Worm (Caenorhabditis elegans) whole organism, young adult: Measurements from ENCODE around the gene ify-1.

ENCODE experiments used
- B0261.1 ChIP-seq: sonication (generic microtip); optimal IDR thresholded peaks from 2 replicates; lab custom pipeline; 2016; ENCODE audit warnings: mild to moderate bottlenecking, missing genetic modification characterization, moderate library complexity, missing compliant biosample characterization
- D2030.7 ChIP-seq: fragments of 200-800 bp; sonication (Bioruptor generic); IDR thresholded peaks from 2 replicates; pipeline ENCODE4 v1.3.6; 2022; ENCODE audit warnings: missing genetic modification reagents, missing genetic modification characterization, missing compliant biosample characterization
- F22D6.2 ChIP-seq: sonication (generic microtip); optimal IDR thresholded peaks from 2 replicates; lab custom pipeline; 2016; ENCODE audit warnings: mild to moderate bottlenecking, missing genetic modification characterization, missing compliant biosample characterization
- F37B4.10 ChIP-seq: fragments of 200-800 bp; sonication (Bioruptor generic); IDR thresholded peaks from 2 replicates; pipeline ENCODE4 v1.3.6; 2022; ENCODE audit warnings: missing genetic modification characterization, missing compliant biosample characterization
- Y95B8A.8 ChIP-seq: fragments of 200-800 bp; sonication (Bioruptor generic); IDR thresholded peaks from 2 replicates; pipeline ENCODE4 v1.3.6; 2022; ENCODE audit warnings: missing genetic modification reagents, missing genetic modification characterization, missing compliant biosample characterization
- aptf-2 ChIP-seq: fragments of 200-800 bp; sonication (Bioruptor generic); conservative IDR thresholded peaks from 2 replicates; pipeline ENCODE4 v1.3.6; 2022; ENCODE audit warnings: missing genetic modification reagents, missing genetic modification characterization, missing compliant biosample characterization
- attf-5 ChIP-seq: fragments of 200-800 bp; sonication (Bioruptor generic); optimal IDR thresholded peaks from 2 replicates; lab custom pipeline; 2018; ENCODE audit warnings: mild to moderate bottlenecking, missing genetic modification characterization, missing compliant biosample characterization
- ceh-58 ChIP-seq: fragments of 200-800 bp; sonication (Bioruptor generic); IDR thresholded peaks from 2 replicates; pipeline ENCODE4 v1.3.6; 2022; ENCODE audit warnings: missing genetic modification characterization, missing compliant biosample characterization
- ceh-91 ChIP-seq: fragments of 200-800 bp; sonication (Bioruptor generic); IDR thresholded peaks from 2 replicates; pipeline ENCODE4 v1.3.6; 2022; ENCODE audit warnings: missing genetic modification reagents, missing genetic modification characterization, missing compliant biosample characterization
- efl-1 ChIP-seq: fragments of 150-350 bp; optimal IDR thresholded peaks from 2 replicates; lab custom pipeline; 2014; ENCODE audit warnings: missing biosample characterization, missing genetic modification reagents, missing genetic modification characterization
- egl-18 ChIP-seq: fragments of 200-800 bp; sonication (Bioruptor generic); IDR thresholded peaks from 2 replicates; pipeline ENCODE4 v1.3.6; 2022; ENCODE audit warnings: missing genetic modification reagents, missing genetic modification characterization, missing compliant biosample characterization
- egrh-3 ChIP-seq: fragments of 200-800 bp; sonication (Bioruptor generic); IDR thresholded peaks from 2 replicates; pipeline ENCODE4 v1.3.6; 2022; ENCODE audit warnings: missing genetic modification reagents, missing genetic modification characterization, missing compliant biosample characterization
- ekl-4 ChIP-seq: fragments of 200-800 bp; sonication (Bioruptor generic); IDR thresholded peaks from 2 replicates; pipeline ENCODE4 v1.3.6; 2022; ENCODE audit warnings: missing genetic modification reagents, missing genetic modification characterization, missing compliant biosample characterization
- hmg-1.2 ChIP-seq: fragments of 200-800 bp; sonication (Bioruptor generic); IDR thresholded peaks from 2 replicates; pipeline ENCODE4 v1.3.6; 2022; ENCODE audit warnings: missing genetic modification reagents, missing genetic modification characterization, missing compliant biosample characterization
- hrde-1 ChIP-seq: sonication (generic microtip); optimal IDR thresholded peaks from 2 replicates; lab custom pipeline; 2016; ENCODE audit warnings: missing genetic modification characterization, mild to moderate bottlenecking, missing compliant biosample characterization, moderate library complexity, missing genotype, missing genetic modification reagents, borderline replicate concordance
- let-526 ChIP-seq: fragments of 200-800 bp; sonication (Bioruptor generic); IDR thresholded peaks from 2 replicates; pipeline ENCODE4 v1.3.6; 2022; ENCODE audit warnings: missing genetic modification reagents, missing genetic modification characterization, missing compliant biosample characterization
- lsy-27 ChIP-seq: sonication (generic microtip); optimal IDR thresholded peaks from 2 replicates; lab custom pipeline; 2017; ENCODE audit warnings: missing genetic modification characterization, mild to moderate bottlenecking, missing compliant biosample characterization, antibody characterized with exemption, missing genotype, borderline replicate concordance; ENCODE audit not compliant: insufficient read depth
- mel-28 ChIP-seq: sonication (generic microtip); optimal IDR thresholded peaks from 2 replicates; lab custom pipeline; 2016; ENCODE audit warnings: borderline replicate concordance, mild to moderate bottlenecking, missing genetic modification characterization, missing compliant biosample characterization
- mxl-1 ChIP-seq: sonication (generic microtip); optimal IDR thresholded peaks from 2 replicates; lab custom pipeline; 2016; ENCODE audit warnings: missing genetic modification characterization, missing compliant biosample characterization
- nfya-1 ChIP-seq: sonication (generic microtip); optimal IDR thresholded peaks from 2 replicates; lab custom pipeline; 2017; ENCODE audit warnings: antibody characterized with exemption, missing compliant biosample characterization, missing genetic modification characterization, borderline replicate concordance; ENCODE audit not compliant: insufficient read depth
- nfya-2 ChIP-seq: fragments of 200-800 bp; sonication (Bioruptor generic); IDR thresholded peaks from 2 replicates; pipeline ENCODE4 v1.3.6; 2022; ENCODE audit warnings: missing genetic modification reagents, missing genetic modification characterization, missing compliant biosample characterization
- nfyb-1 ChIP-seq: fragments of 200-800 bp; sonication (Bioruptor generic); IDR thresholded peaks from 2 replicates; pipeline ENCODE4 v1.3.6; 2022; ENCODE audit warnings: missing genetic modification reagents, missing genetic modification characterization, missing compliant biosample characterization
- nhr-120 ChIP-seq: fragments of 200-800 bp; sonication (Bioruptor generic); IDR thresholded peaks from 2 replicates; pipeline ENCODE4 v1.3.6; 2022; ENCODE audit warnings: missing genetic modification characterization, missing compliant biosample characterization
- nhr-27 ChIP-seq: fragments of 200-800 bp; sonication (Bioruptor generic); optimal IDR thresholded peaks from 2 replicates; lab custom pipeline; 2018; ENCODE audit warnings: mild to moderate bottlenecking, missing genetic modification characterization, moderate library complexity, missing compliant biosample characterization
- nhr-80 ChIP-seq: sonication (generic microtip); optimal IDR thresholded peaks from 2 replicates; lab custom pipeline; 2016; ENCODE audit warnings: missing genetic modification characterization, missing compliant biosample characterization
- pha-4 ChIP-seq: fragments of 150-350 bp; sonication (generic microtip); optimal IDR thresholded peaks from 2 replicates; lab custom pipeline; 2014; ENCODE audit warnings: missing biosample characterization, missing genetic modification reagents, missing genetic modification characterization
- snpc-4 ChIP-seq, 5 experiments: fragments of 150-350 bp in 1 of 5; sonication (generic microtip) in 4 of 5; optimal IDR thresholded peaks; 2 replicates each; lab custom pipeline; 2014 to 2018; ENCODE audit warnings: missing genetic modification characterization in 5 of 5, missing biosample characterization in 3 of 5, antibody characterized with exemption in 2 of 5, mild to moderate bottlenecking in 2 of 5, missing compliant biosample characterization in 2 of 5, missing genotype in 2 of 5, moderate library complexity in 2 of 5, missing genetic modification reagents in 1 of 5
- somi-1 ChIP-seq: fragments of 200-800 bp; sonication (Bioruptor generic); optimal IDR thresholded peaks from 2 replicates; lab custom pipeline; 2018; ENCODE audit warnings: mild to moderate bottlenecking, missing genetic modification characterization, missing compliant biosample characterization
- zim-3 ChIP-seq: sonication (generic microtip); optimal IDR thresholded peaks from 2 replicates; lab custom pipeline; 2017; ENCODE audit warnings: mild to moderate bottlenecking, missing genetic modification characterization, moderate library complexity, missing compliant biosample characterization
- ztf-26 ChIP-seq: sonication (generic microtip); optimal IDR thresholded peaks from 2 replicates; lab custom pipeline; 2017; ENCODE audit warnings: missing genetic modification characterization, missing compliant biosample characterization

The ify-1 gene

ce11 chrII:5097463-5097862 lies 42.5 kb upstream of the ify-1 start:
- TF ChIP-seq egrh-3 (GFP tag; lab: Robert Waterston, UW), result peak; percentile 92

DNA sequence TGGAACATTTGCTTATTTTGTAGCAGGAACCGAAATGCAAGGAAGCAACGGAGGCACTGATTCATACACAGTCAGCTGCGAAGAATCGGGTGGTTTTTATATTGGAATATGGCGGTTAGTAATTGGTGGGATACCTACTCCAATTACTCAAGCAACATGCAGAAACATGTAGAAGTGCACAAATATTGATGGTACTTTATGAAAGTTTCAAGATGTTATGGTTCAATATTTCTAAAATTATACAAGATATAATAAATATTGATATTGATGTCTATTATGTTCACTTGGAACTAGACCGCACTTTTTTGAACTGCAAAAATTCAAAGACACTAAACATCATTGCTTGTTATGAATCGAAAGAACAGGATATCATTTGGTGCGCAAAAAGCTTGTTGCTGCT lies 39.0 kb upstream of the ify-1 start, which contains the start of gene C04G6.13:
C04G6.13 (plus strand) TSS at position 301 of the 400 bp plus-strand sequence.
- no peak for TF ChIP-seq mel-28 (tag; lab: Kevin White, UChicago)
- TF ChIP-seq pha-4 (tag; lab: Kevin White, UChicago), result no peak
- no peak for TF ChIP-seq ekl-4 (GFP tag; lab: Robert Waterston, UW)
- no peak for TF ChIP-seq nfyb-1
- TF ChIP-seq Y95B8A.8 (GFP tag; lab: Robert Waterston, UW), result no peak
- TF ChIP-seq ceh-91 (GFP tag; lab: Robert Waterston, UW), result no peak
- TF ChIP-seq snpc-4 (GFP tag; optimal IDR thresholded peaks at IDR 0.05; lab: Kevin White, UChicago), result no peak
- no peak for TF ChIP-seq snpc-4 (tag; optimal IDR thresholded peaks at IDR 0.05; lab: Kevin White, UChicago)
- no peak for TF ChIP-seq somi-1 (GFP tag; lab: Kevin White, UChicago)
- TF ChIP-seq ceh-58 (GFP tag; lab: Robert Waterston, UW), result no peak
- no peak for TF ChIP-seq F37B4.10 (GFP tag; lab: Robert Waterston, UW)
- no peak for TF ChIP-seq F22D6.2 (tag; lab: Kevin White, UChicago)
- TF ChIP-seq egl-18 (GFP tag; lab: Robert Waterston, UW), result no peak
- TF ChIP-seq ztf-26 (tag; lab: Kevin White, UChicago), result no peak
- TF ChIP-seq nfya-2 (GFP tag; lab: Robert Waterston, UW), result no peak
- no peak for TF ChIP-seq nhr-120 (GFP tag; lab: Robert Waterston, UW)
- TF ChIP-seq nfya-1 (tag; lab: Kevin White, UChicago), result no peak
- no peak for TF ChIP-seq nhr-27 (tag; lab: Kevin White, UChicago)

DNA sequence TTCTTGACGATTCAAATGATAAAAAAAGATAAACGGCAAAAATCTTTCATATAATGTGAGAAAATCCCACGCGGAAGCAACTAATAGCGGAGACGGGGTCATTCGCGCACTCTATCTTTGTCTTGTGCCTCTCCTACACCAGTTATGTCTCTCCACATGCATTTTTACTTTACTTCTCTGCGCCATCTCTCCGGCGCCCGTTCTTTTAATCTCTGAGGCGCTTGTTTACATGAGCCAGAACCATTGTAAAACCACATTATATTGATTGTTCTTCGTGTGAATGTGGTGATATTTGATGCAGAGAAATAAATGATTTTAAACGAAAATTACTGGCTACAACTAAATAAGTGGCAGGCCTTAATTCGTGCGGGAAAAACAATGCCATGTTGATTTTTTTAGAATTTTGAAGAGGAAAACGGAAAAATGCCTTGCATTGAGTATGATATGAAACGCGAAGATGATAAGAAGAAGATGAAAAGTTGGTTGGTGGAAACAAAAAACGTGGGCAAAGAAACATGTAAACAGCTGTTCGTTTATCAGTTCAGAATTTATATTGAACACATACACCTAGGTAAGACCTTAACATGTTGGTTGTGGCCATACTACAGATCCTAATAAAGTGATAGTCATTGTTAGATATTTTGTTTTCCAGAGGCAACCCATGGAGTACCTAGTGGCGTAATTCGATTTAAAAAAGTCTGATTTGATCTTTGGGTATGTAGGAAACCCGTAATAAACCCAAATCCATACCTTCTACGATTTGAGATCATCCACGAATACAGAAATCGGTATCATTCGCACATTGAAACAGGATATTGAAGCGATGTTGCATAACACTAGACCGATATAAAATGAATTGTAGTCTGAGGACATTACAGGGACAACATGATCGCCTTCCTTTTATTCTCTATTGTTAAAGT lies 37.6 kb upstream of the ify-1 start, which contains the start of gene C04G6.2:
C04G6.2 (plus strand) TSS at position 870 of the 920 bp plus-strand sequence.
- no peak for TF ChIP-seq lsy-27 (tag; lab: Kevin White, UChicago)
- no peak for TF ChIP-seq mxl-1 (tag; lab: Kevin White, UChicago)
- no peak for TF ChIP-seq aptf-2 (GFP tag; lab: Robert Waterston, UW)
- TF ChIP-seq attf-5 (GFP tag; lab: Kevin White, UChicago), result peak; percentile 56
- no peak for TF ChIP-seq nfyb-1
- peak; percentile 52 for TF ChIP-seq nhr-80 (tag; lab: Kevin White, UChicago)
- TF ChIP-seq F22D6.2 (tag; lab: Kevin White, UChicago), result no peak
- TF ChIP-seq efl-1, result no peak
- no peak for TF ChIP-seq D2030.7 (GFP tag; lab: Robert Waterston, UW)
- peak; percentile 48 for TF ChIP-seq pha-4 (tag; lab: Kevin White, UChicago)
- TF ChIP-seq zim-3 (tag; lab: Kevin White, UChicago), result no peak
- no peak for TF ChIP-seq let-526
- TF ChIP-seq B0261.1, result no peak
- peak; percentile 92; the same call in 1 of the 2 replicates for TF ChIP-seq hmg-1.2 (GFP tag; lab: Robert Waterston, UW)
- no peak for TF ChIP-seq hrde-1 (tag; lab: Kevin White, UChicago)
- TF ChIP-seq egl-18 (GFP tag; lab: Robert Waterston, UW), result no peak
